Fruit fly (Drosophila melanogaster) whole organism, embryonic: ENCODE measurements around the gene RSG7.

Source experiments
- Ada2b ChIP-seq: fragments of 200-800 bp; sonication (Bioruptor generic); IDR thresholded peaks from 2 replicates; pipeline ENCODE4 v1.3.6; 2022; ENCODE audit warnings: missing biosample characterization, missing genetic modification characterization
- CG10147 ChIP-seq: fragments of 200-800 bp; sonication (Bioruptor generic); optimal IDR thresholded peaks from 2 replicates; lab custom pipeline; 2019; ENCODE audit warnings: missing biosample characterization, mild to moderate bottlenecking, missing genetic modification characterization, moderate library complexity
- CG10209 ChIP-seq: fragments of 200-800 bp; sonication (Bioruptor generic); optimal IDR thresholded peaks from 3 replicates; lab custom pipeline; 2017; ENCODE audit warnings: missing biosample characterization, mild to moderate bottlenecking, missing genetic modification characterization, missing genetic modification reagents
- CG11085 ChIP-seq: fragments of 200-800 bp; sonication (Bioruptor generic); IDR thresholded peaks from 2 replicates; pipeline ENCODE4 v1.3.6; 2022; ENCODE audit warnings: missing biosample characterization, missing genetic modification characterization
- CG11695 ChIP-seq: fragments of 200-800 bp; sonication (Bioruptor generic); IDR thresholded peaks from 3 replicates; pipeline ENCODE4 v1.3.6; 2022; ENCODE audit warnings: missing biosample characterization, missing genetic modification characterization
- CG12391 ChIP-seq: fragments of 200-800 bp; sonication (Bioruptor generic); optimal IDR thresholded peaks from 3 replicates; lab custom pipeline; 2018; ENCODE audit warnings: missing biosample characterization, mild to moderate bottlenecking, missing genetic modification characterization, moderate library complexity
- CG13424 ChIP-seq: fragments of 200-800 bp; sonication (Bioruptor generic); optimal IDR thresholded peaks from 2 replicates; lab custom pipeline; 2019; ENCODE audit warnings: missing biosample characterization, mild to moderate bottlenecking, missing genetic modification characterization, moderate library complexity
- CG14441 ChIP-seq: fragments of 200-800 bp; sonication (Bioruptor generic); IDR thresholded peaks from 2 replicates; pipeline ENCODE4 v1.3.6; 2022; ENCODE audit warnings: missing biosample characterization, missing genetic modification characterization
- CG14667 ChIP-seq: fragments of 200-800 bp; sonication (Bioruptor generic); IDR thresholded peaks from 2 replicates; pipeline ENCODE4 v1.3.6; 2022; ENCODE audit warnings: missing biosample characterization, missing genetic modification characterization
- CG15269 ChIP-seq: fragments of 200-800 bp; sonication (Bioruptor generic); optimal IDR thresholded peaks from 2 replicates; lab custom pipeline; 2018; ENCODE audit warnings: missing biosample characterization, mild to moderate bottlenecking, missing genetic modification characterization, moderate library complexity
- CG17385 ChIP-seq: fragments of 200-800 bp; sonication (Bioruptor generic); optimal IDR thresholded peaks from 3 replicates; lab custom pipeline; 2018; ENCODE audit warnings: missing biosample characterization, mild to moderate bottlenecking, missing genetic modification characterization
- CG17829 ChIP-seq: fragments of 200-800 bp; optimal IDR thresholded peaks from 2 replicates; lab custom pipeline; 2019; ENCODE audit warnings: missing biosample characterization, mild to moderate bottlenecking, missing genetic modification characterization, moderate library complexity
- CG2875 ChIP-seq: fragments of 200-800 bp; sonication (Bioruptor generic); optimal IDR thresholded peaks from 2 replicates; lab custom pipeline; 2017; ENCODE audit warnings: missing biosample characterization, mild to moderate bottlenecking, missing genetic modification characterization, missing genetic modification reagents
- CG32767 ChIP-seq: fragments of 200-800 bp; sonication (Bioruptor generic); IDR thresholded peaks from 2 replicates; pipeline ENCODE4 v1.3.6; 2022; ENCODE audit warnings: missing biosample characterization, missing genetic modification characterization
- CG4730 ChIP-seq: fragments of 200-800 bp; sonication (Bioruptor generic); IDR thresholded peaks from 2 replicates; pipeline ENCODE4 v1.3.6; 2022; ENCODE audit warnings: missing biosample characterization, missing genetic modification characterization
- CG6854 ChIP-seq: fragments of 200-800 bp; sonication (Bioruptor generic); optimal IDR thresholded peaks from 3 replicates; lab custom pipeline; 2017; ENCODE audit warnings: missing biosample characterization, mild to moderate bottlenecking, missing genetic modification characterization
- CG7556 ChIP-seq: fragments of 200-800 bp; sonication (Bioruptor generic); optimal IDR thresholded peaks from 2 replicates; lab custom pipeline; 2017; ENCODE audit warnings: missing biosample characterization, mild to moderate bottlenecking, missing genetic modification characterization
- CG9932 ChIP-seq: fragments of 200-800 bp; sonication (Bioruptor generic); IDR thresholded peaks from 2 replicates; pipeline ENCODE4 v1.3.6; 2022; ENCODE audit warnings: missing biosample characterization, missing genetic modification characterization
- CrebB ChIP-seq: fragments of 200-800 bp; sonication (Bioruptor generic); optimal IDR thresholded peaks from 3 replicates; lab custom pipeline; 2018; ENCODE audit warnings: missing biosample characterization, mild to moderate bottlenecking, missing genetic modification characterization
- Dek ChIP-seq: fragments of 200-800 bp; sonication (Bioruptor generic); optimal IDR thresholded peaks from 3 replicates; lab custom pipeline; 2019; ENCODE audit warnings: missing biosample characterization, mild to moderate bottlenecking, missing genetic modification characterization, moderate library complexity
- Dll ChIP-seq: fragments of 200-800 bp; sonication (Bioruptor generic); IDR thresholded peaks from 4 replicates; pipeline ENCODE4 v1.3.6; 2022; ENCODE audit warnings: missing biosample characterization, missing genetic modification characterization; ENCODE audit not compliant: partially characterized antibody
- Eip74EF ChIP-seq, 2 experiments: fragments of 200-800 bp in 1 of 2; fragments of >200 bp in 1 of 2; sonication (Bioruptor generic) in 1 of 2; optimal IDR thresholded peaks; 2 replicates each; lab custom pipeline; 2017 to 2019; ENCODE audit warnings: missing biosample characterization in 2 of 2, missing genetic modification characterization in 2 of 2, mild to moderate bottlenecking in 1 of 2, moderate library complexity in 1 of 2
- Elba2 ChIP-seq: fragments of 200-800 bp; sonication (Bioruptor generic); optimal IDR thresholded peaks from 3 replicates; lab custom pipeline; 2016; ENCODE audit warnings: missing biosample characterization, missing genetic modification characterization
- Ets65A ChIP-seq: fragments of 200-800 bp; sonication (Bioruptor generic); peaks from one replicate; lab custom pipeline; 2016; ENCODE audit warnings: missing biosample characterization, missing genetic modification characterization
- HLH54F ChIP-seq: fragments of 200-800 bp; sonication (Bioruptor generic); optimal IDR thresholded peaks from 3 replicates; lab custom pipeline; 2016; ENCODE audit warnings: missing biosample characterization, missing genetic modification characterization
- HmgD ChIP-seq: fragments of 200-800 bp; sonication (Bioruptor generic); optimal IDR thresholded peaks from 3 replicates; lab custom pipeline; 2016; ENCODE audit warnings: missing biosample characterization, missing genetic modification characterization
- Hmr ChIP-seq: fragments of 200-800 bp; sonication (Bioruptor generic); optimal IDR thresholded peaks from 3 replicates; lab custom pipeline; 2017; ENCODE audit warnings: mild to moderate bottlenecking, missing biosample characterization, missing genetic modification reagents, missing genetic modification characterization
- Myb ChIP-seq: fragments of 200-800 bp; sonication (Bioruptor generic); optimal IDR thresholded peaks from 2 replicates; lab custom pipeline; 2016; ENCODE audit warnings: missing biosample characterization, missing genetic modification characterization
- Nf-YB ChIP-seq: fragments of 200-800 bp; sonication (Bioruptor generic); optimal IDR thresholded peaks from 3 replicates; lab custom pipeline; 2019; ENCODE audit warnings: missing biosample characterization, mild to moderate bottlenecking, missing genetic modification characterization, moderate library complexity
- Rfx ChIP-seq: fragments of 200-800 bp; sonication (Bioruptor generic); IDR thresholded peaks from 2 replicates; pipeline ENCODE4 v1.3.6; 2022; ENCODE audit warnings: missing biosample characterization, missing genetic modification characterization
- bab2 ChIP-seq: fragments of 200-800 bp; sonication (Bioruptor generic); optimal IDR thresholded peaks from 2 replicates; lab custom pipeline; 2016; ENCODE audit warnings: missing biosample characterization, missing genetic modification characterization
- btn ChIP-seq: fragments of 200-800 bp; sonication (Bioruptor generic); optimal IDR thresholded peaks from 2 replicates; lab custom pipeline; 2016; ENCODE audit warnings: missing biosample characterization, missing genetic modification characterization
- chn ChIP-seq: fragments of 200-800 bp; sonication (Bioruptor generic); optimal IDR thresholded peaks from 2 replicates; lab custom pipeline; 2016; ENCODE audit warnings: missing biosample characterization, missing genetic modification characterization
- danr ChIP-seq: fragments of 200-800 bp; sonication (Bioruptor generic); IDR thresholded peaks from 2 replicates; pipeline ENCODE4 v1.3.6; 2022; ENCODE audit warnings: missing biosample characterization, missing genetic modification characterization
- dimm ChIP-seq: fragments of 200-800 bp; sonication (Bioruptor generic); IDR thresholded peaks from 2 replicates; pipeline ENCODE4 v1.3.6; 2022; ENCODE audit warnings: missing biosample characterization, missing genetic modification characterization
- emc ChIP-seq: fragments of 200-800 bp; sonication (Bioruptor generic); optimal IDR thresholded peaks from 2 replicates; lab custom pipeline; 2016; ENCODE audit warnings: missing biosample characterization, missing genetic modification characterization
- eve ChIP-seq, 2 experiments: fragments of >200 bp; optimal IDR thresholded peaks; 2 replicates each; lab custom pipeline; 2017; ENCODE audit warnings: missing biosample characterization in 2 of 2, missing genetic modification characterization in 2 of 2
- fd64A ChIP-seq: fragments of 200-800 bp; sonication (Bioruptor generic); optimal IDR thresholded peaks from 3 replicates; lab custom pipeline; 2018; ENCODE audit warnings: missing biosample characterization, mild to moderate bottlenecking, missing genetic modification characterization
- fu2 ChIP-seq: fragments of 200-800 bp; sonication (Bioruptor generic); optimal IDR thresholded peaks from 2 replicates; lab custom pipeline; 2016; ENCODE audit warnings: missing biosample characterization, missing genetic modification characterization
- insv ChIP-seq, 2 experiments: fragments of 200-800 bp; sonication (Bioruptor generic); optimal IDR thresholded peaks; 3 replicates each; lab custom pipeline; 2016 to 2018; ENCODE audit warnings: missing biosample characterization in 2 of 2, missing genetic modification characterization in 2 of 2
- onecut ChIP-seq: fragments of 200-800 bp; sonication (Bioruptor generic); IDR thresholded peaks from 2 replicates; pipeline ENCODE4 v1.3.6; 2022; ENCODE audit warnings: missing biosample characterization, missing genetic modification characterization
- salm ChIP-seq: fragments of 200-800 bp; sonication (Bioruptor generic); optimal IDR thresholded peaks from 2 replicates; lab custom pipeline; 2018; ENCODE audit warnings: missing biosample characterization, mild to moderate bottlenecking, missing genetic modification characterization
- sens ChIP-seq: fragments of 200-800 bp; sonication (Bioruptor generic); peaks from one replicate; lab custom pipeline; 2016; ENCODE audit warnings: missing biosample characterization, missing genetic modification characterization
- seq ChIP-seq: fragments of 200-800 bp; sonication (Bioruptor generic); IDR thresholded peaks from 2 replicates; pipeline ENCODE4 v1.3.6; 2022; ENCODE audit warnings: missing biosample characterization, missing genetic modification characterization
- shn ChIP-seq: fragments of 200-800 bp; sonication (Bioruptor generic); optimal IDR thresholded peaks from 3 replicates; lab custom pipeline; 2016; ENCODE audit warnings: missing biosample characterization, missing genetic modification characterization
- sr ChIP-seq: fragments of 200-800 bp; sonication (Bioruptor generic); IDR thresholded peaks from 3 replicates; pipeline ENCODE4 v1.3.6; 2022; ENCODE audit warnings: missing biosample characterization, missing genetic modification characterization
- stc ChIP-seq: fragments of 200-800 bp; sonication (Bioruptor generic); IDR thresholded peaks from 2 replicates; pipeline ENCODE4 v1.3.6; 2022; ENCODE audit warnings: missing biosample characterization, missing genetic modification characterization
- sug ChIP-seq: fragments of 200-800 bp; optimal IDR thresholded peaks from 2 replicates; lab custom pipeline; 2019; ENCODE audit warnings: missing biosample characterization, mild to moderate bottlenecking, missing genetic modification characterization, moderate library complexity
- ttk ChIP-seq: fragments of 200-800 bp; sonication (Bioruptor generic); IDR thresholded peaks from 2 replicates; pipeline ENCODE4 v2.1.2; 2022; ENCODE audit warnings: missing biosample characterization, missing genetic modification characterization
- unpg ChIP-seq: fragments of 200-800 bp; sonication (Bioruptor generic); optimal IDR thresholded peaks from 3 replicates; lab custom pipeline; 2018; ENCODE audit warnings: missing biosample characterization, mild to moderate bottlenecking, missing genetic modification characterization, moderate library complexity
- wor ChIP-seq: fragments of 200-800 bp; sonication (Bioruptor generic); IDR thresholded peaks from 2 replicates; pipeline ENCODE4 v1.3.6; 2022; ENCODE audit warnings: missing biosample characterization, missing genetic modification characterization

Gene RSG7

dm6 chrX:16834259-16834658 is 10.0 kb downstream of the RSG7 start (continued):
- TF ChIP-seq stc (GFP tag; lab: Robert Waterston, UW), result 0 out of 2 replicates have a peak, but pooled peaks have one; percentile 47
- 0 out of 2 replicates have a peak, but pooled peaks have one; percentile 36 for TF ChIP-seq CG4730 (GFP tag; lab: Robert Waterston, UW)
- TF ChIP-seq wor (GFP tag; lab: Robert Waterston, UW), result peak; percentile 33; the same call in 1 of the 2 replicates
- no peak for TF ChIP-seq danr
- no peak for TF ChIP-seq insv (GFP tag; optimal IDR thresholded peaks at IDR 0.05; lab: Kevin White, UChicago)
- no peak for TF ChIP-seq Myb (GFP tag; lab: Kevin White, UChicago)
- peak; percentile 87 for TF ChIP-seq sens (GFP tag; lab: Kevin White, UChicago)
- no peak for TF ChIP-seq Elba2
- TF ChIP-seq CG10147 (GFP tag; lab: Kevin White, UChicago), result no peak
- no peak for TF ChIP-seq HmgD (GFP tag; lab: Kevin White, UChicago)
- TF ChIP-seq CG15269, result peak; percentile 60
- peak; percentile 46 for TF ChIP-seq CG17385 (GFP tag; lab: Kevin White, UChicago)
- peak; percentile 51 for TF ChIP-seq CG7556
- no peak for TF ChIP-seq fd64A
- TF ChIP-seq CG13424 (tag; lab: Kevin White, UChicago), result peak; percentile 60
- TF ChIP-seq sr, result no peak
- TF ChIP-seq Hmr, result peak; percentile 45
- no peak for TF ChIP-seq CG6854 (GFP tag; lab: Kevin White, UChicago)
- TF ChIP-seq fu2 (GFP tag; lab: Kevin White, UChicago), result peak; percentile 27
- TF ChIP-seq chn (GFP tag; lab: Kevin White, UChicago), result peak; percentile 42
- peak; percentile 31 for TF ChIP-seq shn (GFP tag; lab: Kevin White, UChicago)
- no peak for TF ChIP-seq onecut (GFP tag; lab: Robert Waterston, UW)
- TF ChIP-seq CG14441 (GFP tag; lab: Robert Waterston, UW), result peak; percentile 53
- TF ChIP-seq CrebB, result no peak
- peak; percentile 44; the same call in 1 of the 2 replicates for TF ChIP-seq ttk (GFP tag; lab: Robert Waterston, UW)
- TF ChIP-seq unpg (GFP tag; lab: Kevin White, UChicago), result peak; percentile 60
- TF ChIP-seq eve (GFP tag; optimal IDR thresholded peaks at IDR 0.05; lab: Kevin White, UChicago), result peak in 1 of 2 experiments; percentile 66
- peak; percentile 38 for TF ChIP-seq CG10209
- no peak for TF ChIP-seq CG11695 (GFP tag; lab: Robert Waterston, UW)
- TF ChIP-seq CG12391 (tag; lab: Kevin White, UChicago), result peak; percentile 55
- peak; percentile 26 for TF ChIP-seq bab2
- TF ChIP-seq dimm (GFP tag; lab: Robert Waterston, UW), result 0 out of 2 replicates have a peak, but pooled peaks have one; percentile 20
- no peak for TF ChIP-seq CG14667
- TF ChIP-seq sug (tag; lab: Kevin White, UChicago), result peak; percentile 26
- 0 out of 2 replicates have a peak, but pooled peaks have one; percentile 35 for TF ChIP-seq CG32767 (GFP tag; lab: Robert Waterston, UW)
- 0 out of 2 replicates have a peak, but pooled peaks have one; percentile 31 for TF ChIP-seq Ada2b (GFP tag; lab: Robert Waterston, UW)
- no peak for TF ChIP-seq Dll
- peak; percentile 41; the same call in 1 of the 2 replicates for TF ChIP-seq Rfx (GFP tag; lab: Robert Waterston, UW)
- 0 out of 2 replicates have a peak, but pooled peaks have one; percentile 16 for TF ChIP-seq CG9932 (GFP tag; lab: Robert Waterston, UW)
- TF ChIP-seq Eip74EF (GFP tag; optimal IDR thresholded peaks at IDR 0.05; lab: Kevin White, UChicago), result peak in 1 of 2 experiments; percentile 51
- 0 out of 2 replicates have a peak, but pooled peaks have one; percentile 17 for TF ChIP-seq seq (GFP tag; lab: Robert Waterston, UW)
- TF ChIP-seq CG2875 (GFP tag; lab: Kevin White, UChicago), result no peak
- no peak for TF ChIP-seq CG11085 (GFP tag; lab: Robert Waterston, UW)
- TF ChIP-seq Dek (tag; lab: Kevin White, UChicago), result peak; percentile 17
- TF ChIP-seq HLH54F (GFP tag; lab: Kevin White, UChicago), result no peak
- TF ChIP-seq emc (GFP tag; lab: Kevin White, UChicago), result no peak
- no peak for TF ChIP-seq Nf-YB (GFP tag; lab: Kevin White, UChicago)
- TF ChIP-seq Ets65A (GFP tag; lab: Kevin White, UChicago), result peak; percentile 63
- no peak for TF ChIP-seq btn (GFP tag; lab: Kevin White, UChicago)
- TF ChIP-seq CG17829, result peak; percentile 47
- TF ChIP-seq salm, result peak; percentile 16
